Fruit fly (Drosophila melanogaster) Kc167 (cell line): ENCODE results near the gene CG1236.

Experiments
- Myc ChIP-seq: fragments of >200 bp; optimal IDR thresholded peaks from 2 replicates; lab custom pipeline; 2017; ENCODE audit warnings: missing external identifiers
- Sin3A ChIP-seq: fragments of >200 bp; optimal IDR thresholded peaks from 2 replicates; lab custom pipeline; 2018; ENCODE audit warnings: missing external identifiers
- h ChIP-seq: fragments of >200 bp; optimal IDR thresholded peaks from 3 replicates; lab custom pipeline; 2018; ENCODE audit warnings: missing external identifiers
- insv ChIP-seq: fragments of >200 bp; optimal IDR thresholded peaks from 3 replicates; lab custom pipeline; 2018; ENCODE audit warnings: missing external identifiers
- psq ChIP-seq: fragments of >200 bp; optimal IDR thresholded peaks from 2 replicates; lab custom pipeline; 2017; ENCODE audit warnings: missing external identifiers
- ttk ChIP-seq: sonication (Bioruptor generic); optimal IDR thresholded peaks from 2 replicates; lab custom pipeline; 2017; ENCODE audit warnings: missing external identifiers

CG1236 gene

dm6 chr3R:5736305-5736869 lies at the start of gene CG1236, which contains the start of gene CG2100:
Gene CG1236 (plus strand): TSS chr3R:5736748.
Gene CG2100 (minus strand): TSS chr3R:5736355.
- TF ChIP-seq insv (no peak), psq (lab: Kevin White, UChicago) (no peak), ttk (lab: Kevin White, UChicago) (no peak), Sin3A (no peak), h (no peak), Myc (lab: Kevin White, UChicago) (no peak)

dm6 chr3R:5689626-5690025 lies 46.9 kb upstream of the CG1236 start:
- no peak for TF ChIP-seq Sin3A
- TF ChIP-seq psq (lab: Kevin White, UChicago): no peak
- no peak for TF ChIP-seq ttk (lab: Kevin White, UChicago)
- no peak for TF ChIP-seq h
- no peak for TF ChIP-seq Myc (lab: Kevin White, UChicago)

- TF ChIP-seq insv (no peak), Myc (lab: Kevin White, UChicago) (no peak), Sin3A (no peak), h (no peak), ttk (lab: Kevin White, UChicago) (no peak), psq (lab: Kevin White, UChicago) (no peak)
These were observed 45.5 kb upstream of the CG1236 start for dm6 chr3R:5691042-5691441.

dm6 chr3R:5693186-5693585 lies 43.4 kb upstream of the CG1236 start, which contains the start of gene CG2104:
Gene CG2104 (minus strand): TSS chr3R:5693286.
- TF ChIP-seq psq (lab: Kevin White, UChicago): no peak

dm6 chr3R:5694461-5694860 lies 42.1 kb upstream of the CG1236 start:
- no peak for TF ChIP-seq ttk (lab: Kevin White, UChicago)
- no peak for TF ChIP-seq Myc (lab: Kevin White, UChicago)
- no peak for TF ChIP-seq psq (lab: Kevin White, UChicago)
- TF ChIP-seq insv: no peak
- no peak for TF ChIP-seq h
- TF ChIP-seq Sin3A: no peak

- no peak for TF ChIP-seq psq (lab: Kevin White, UChicago)
- no peak for TF ChIP-seq ttk (lab: Kevin White, UChicago)
- no peak for TF ChIP-seq h
- TF ChIP-seq Myc (lab: Kevin White, UChicago): no peak
- no peak for TF ChIP-seq Sin3A
- no peak for TF ChIP-seq insv
These were observed 40.2 kb upstream of the CG1236 start for dm6 chr3R:5696384-5696783.

- TF ChIP-seq psq (lab: Kevin White, UChicago): no peak
These were observed 35.4 kb upstream of the CG1236 start for dm6 chr3R:5701104-5701503.

- TF ChIP-seq Myc (lab: Kevin White, UChicago) (no peak), psq (lab: Kevin White, UChicago) (no peak), insv (no peak), ttk (lab: Kevin White, UChicago) (no peak), h (no peak), Sin3A (no peak)
These were observed 31.6 kb upstream of the CG1236 start for dm6 chr3R:5704982-5705381.

- TF ChIP-seq h: no peak
- no peak for TF ChIP-seq ttk (lab: Kevin White, UChicago)
- no peak for TF ChIP-seq Sin3A
- no peak for TF ChIP-seq psq (lab: Kevin White, UChicago)
These were observed 31.0 kb upstream of the CG1236 start for dm6 chr3R:5705469-5706067.

dm6 chr3R:5716755-5717309 lies 19.7 kb upstream of the CG1236 start, which contains the start of gene cas:
Gene cas (minus strand): TSS chr3R:5716805.
- TF ChIP-seq Myc (lab: Kevin White, UChicago) (no peak), ttk (lab: Kevin White, UChicago) (no peak), h (no peak), insv (no peak), psq (lab: Kevin White, UChicago) (no peak), Sin3A (no peak)

dm6 chr3R:5723122-5723521 lies 13.4 kb upstream of the CG1236 start:
- TF ChIP-seq Sin3A (no peak), h (no peak)

- no peak for TF ChIP-seq h
- TF ChIP-seq psq (lab: Kevin White, UChicago): no peak
- TF ChIP-seq Myc (lab: Kevin White, UChicago): no peak
- no peak for TF ChIP-seq Sin3A
- no peak for TF ChIP-seq insv
- TF ChIP-seq ttk (lab: Kevin White, UChicago): no peak
These were observed 8.7 kb upstream of the CG1236 start for dm6 chr3R:5727724-5728365.

- TF ChIP-seq Myc (lab: Kevin White, UChicago) (no peak), ttk (lab: Kevin White, UChicago) (no peak), insv (no peak), psq (lab: Kevin White, UChicago) (no peak), Sin3A (no peak), h (no peak)
These were observed 3.4 kb upstream of the CG1236 start, which contains the start of gene CG1239 for dm6 chr3R:5733181-5733580. Gene CG1239 (plus strand): TSS chr3R:5733513.
